Worm (Caenorhabditis elegans) whole organism, L1 larva: ENCODE measurements around the gene F47G3.4.
A peak's percentile ranks its signal among the peaks of the same experiment; 100 is the strongest.

Experiments used
- C04F5.9 ChIP-seq: sonication (generic microtip); optimal IDR thresholded peaks from 2 replicates; lab custom pipeline; 2016; ENCODE audit warnings: missing genetic modification characterization, missing compliant biosample characterization
- F16B12.6 ChIP-seq: fragments of 150-350 bp; optimal IDR thresholded peaks from 2 replicates; lab custom pipeline; 2014; ENCODE audit warnings: missing biosample characterization, missing genetic modification characterization
- Y116A8C.19 ChIP-seq: sonication (generic microtip); optimal IDR thresholded peaks from 2 replicates; lab custom pipeline; 2016; ENCODE audit warnings: missing compliant biosample characterization, missing genetic modification characterization, borderline replicate concordance
- alr-1 ChIP-seq: fragments of 200-800 bp; sonication (Bioruptor generic); optimal IDR thresholded peaks from 2 replicates; lab custom pipeline; 2018; ENCODE audit warnings: borderline replicate concordance, mild to moderate bottlenecking, missing genetic modification characterization, missing compliant biosample characterization
- ama-1 ChIP-seq: fragments of 150-350 bp; optimal IDR thresholded peaks from 2 replicates; lab custom pipeline; 2014
- blmp-1 ChIP-seq: fragments of 150-350 bp; optimal IDR thresholded peaks from 2 replicates; lab custom pipeline; 2014; ENCODE audit warnings: missing biosample characterization, missing genetic modification characterization
- ceh-90 ChIP-seq: sonication (generic microtip); optimal IDR thresholded peaks from 2 replicates; lab custom pipeline; 2016; ENCODE audit warnings: missing genetic modification characterization, missing compliant biosample characterization
- efl-1 ChIP-seq, 4 experiments: fragments of 150-350 bp; optimal IDR thresholded peaks in 3 of 4; peaks in 1 of 4; 1 replicate in 1 of 4; 2 replicates in 3 of 4; lab custom pipeline; 2014; ENCODE audit warnings: missing biosample characterization in 2 of 4, missing genetic modification characterization in 2 of 4, missing genetic modification reagents in 2 of 4
- egl-13 ChIP-seq: sonication (generic microtip); optimal IDR thresholded peaks from 2 replicates; lab custom pipeline; 2016; ENCODE audit warnings: missing genotype, missing genetic modification reagents, missing genetic modification characterization, missing compliant biosample characterization
- egl-27 ChIP-seq, 2 experiments: fragments of 150-350 bp in 1 of 2; sonication (generic microtip); optimal IDR thresholded peaks; 3 replicates each; lab custom pipeline; 2017 to 2018; ENCODE audit warnings: missing biosample characterization in 2 of 2, missing genetic modification characterization in 2 of 2, missing genetic modification reagents in 2 of 2
- elt-2 ChIP-seq: sonication (generic microtip); optimal IDR thresholded peaks from 2 replicates; lab custom pipeline; 2016; ENCODE audit warnings: missing genetic modification characterization, mild to moderate bottlenecking, inconsistent platforms, missing compliant biosample characterization, missing genetic modification reagents
- elt-3 ChIP-seq, 6 experiments: fragments of 150-350 bp in 1 of 6; sonication (generic microtip); optimal IDR thresholded peaks; 2 replicates each; lab custom pipeline; 2017 to 2018; ENCODE audit warnings: missing biosample characterization in 6 of 6, missing genetic modification characterization in 6 of 6, inconsistent platforms in 1 of 6
- fkh-10 ChIP-seq: sonication (generic microtip); optimal IDR thresholded peaks from 2 replicates; lab custom pipeline; 2017; ENCODE audit warnings: missing biosample characterization, missing genetic modification reagents, missing genetic modification characterization
- fkh-8 ChIP-seq: sonication (generic microtip); optimal IDR thresholded peaks from 2 replicates; lab custom pipeline; 2016; ENCODE audit warnings: mild to moderate bottlenecking, missing genetic modification characterization, missing compliant biosample characterization
- fos-1 ChIP-seq: fragments of 150-350 bp; optimal IDR thresholded peaks from 2 replicates; lab custom pipeline; 2014; ENCODE audit warnings: missing biosample characterization, missing genetic modification characterization
- grh-1 ChIP-seq: fragments of 200-800 bp; sonication (Bioruptor generic); IDR thresholded peaks from 2 replicates; pipeline ENCODE4 v1.3.6; 2022; ENCODE audit warnings: missing genetic modification reagents, missing genetic modification characterization, missing compliant biosample characterization
- hpl-2 ChIP-seq: fragments of 150-350 bp; optimal IDR thresholded peaks from 2 replicates; lab custom pipeline; 2014; ENCODE audit warnings: missing biosample characterization, missing genetic modification reagents, missing genetic modification characterization
- isw-1 ChIP-seq: fragments of 200-800 bp; sonication (Bioruptor generic); IDR thresholded peaks from 2 replicates; pipeline ENCODE4 v1.3.6; 2022; ENCODE audit warnings: missing genetic modification characterization, missing compliant biosample characterization
- jun-1 ChIP-seq: fragments of 150-350 bp; optimal IDR thresholded peaks from 2 replicates; lab custom pipeline; 2014; ENCODE audit warnings: missing biosample characterization, missing genetic modification reagents, missing genetic modification characterization
- lin-13 ChIP-seq: fragments of 150-350 bp; optimal IDR thresholded peaks from 2 replicates; lab custom pipeline; 2014; ENCODE audit warnings: missing biosample characterization, missing genetic modification reagents, missing genetic modification characterization
- lin-14 ChIP-seq: fragments of 200-800 bp; sonication (Bioruptor generic); optimal IDR thresholded peaks from 2 replicates; lab custom pipeline; 2018; ENCODE audit warnings: mild to moderate bottlenecking, missing genetic modification characterization, moderate library complexity, missing compliant biosample characterization
- lin-35 ChIP-seq, 2 experiments: fragments of 150-350 bp; optimal IDR thresholded peaks; 2 replicates each; lab custom pipeline; 2014; ENCODE audit warnings: missing biosample characterization in 2 of 2, missing genetic modification characterization in 2 of 2, missing genetic modification reagents in 2 of 2
- lin-39 ChIP-seq: fragments of 150-350 bp; optimal IDR thresholded peaks from 2 replicates; lab custom pipeline; 2014; ENCODE audit warnings: missing biosample characterization, missing genetic modification reagents, missing genetic modification characterization
- lir-3 ChIP-seq: sonication (generic microtip); optimal IDR thresholded peaks from 2 replicates; lab custom pipeline; 2016; ENCODE audit warnings: mild to moderate bottlenecking, missing genetic modification characterization, moderate library complexity, missing compliant biosample characterization; ENCODE audit not compliant: poor library complexity
- lsy-2 ChIP-seq, 2 experiments: fragments of 150-350 bp; optimal IDR thresholded peaks; 2 replicates each; lab custom pipeline; 2014; ENCODE audit warnings: missing biosample characterization in 2 of 2, missing genetic modification characterization in 2 of 2
- mdl-1 ChIP-seq, 2 experiments: fragments of 150-350 bp; optimal IDR thresholded peaks; 2 replicates each; lab custom pipeline; 2014 to 2017; ENCODE audit warnings: missing biosample characterization in 2 of 2, missing genetic modification characterization in 2 of 2, inconsistent platforms in 1 of 2
- mep-1 ChIP-seq: fragments of 150-350 bp; optimal IDR thresholded peaks from 2 replicates; lab custom pipeline; 2014; ENCODE audit warnings: missing biosample characterization, missing genetic modification characterization
- nhr-19 ChIP-seq: fragments of 200-800 bp; sonication (Bioruptor generic); conservative IDR thresholded peaks from 2 replicates; pipeline ENCODE4 v1.3.6; 2022; ENCODE audit warnings: missing genetic modification characterization, missing compliant biosample characterization
- nhr-20 ChIP-seq: sonication (generic microtip); optimal IDR thresholded peaks from 2 replicates; lab custom pipeline; 2016; ENCODE audit warnings: mild to moderate bottlenecking, missing genetic modification characterization, missing compliant biosample characterization
- nhr-47 ChIP-seq: sonication (generic microtip); optimal IDR thresholded peaks from 2 replicates; lab custom pipeline; 2016; ENCODE audit warnings: mild to moderate bottlenecking, missing genetic modification characterization, moderate library complexity, missing compliant biosample characterization
- nhr-71 ChIP-seq: sonication (generic microtip); optimal IDR thresholded peaks from 2 replicates; lab custom pipeline; 2016; ENCODE audit warnings: mild to moderate bottlenecking, missing genetic modification characterization, moderate library complexity, missing compliant biosample characterization
- nhr-77 ChIP-seq: fragments of 150-350 bp; optimal IDR thresholded peaks from 2 replicates; lab custom pipeline; 2014; ENCODE audit warnings: missing biosample characterization, missing genetic modification characterization
- nhr-85 ChIP-seq: sonication (generic microtip); peaks from one replicate; lab custom pipeline; 2016; ENCODE audit warnings: missing genetic modification characterization, inconsistent platforms, missing compliant biosample characterization
- nhr-90 ChIP-seq: sonication (generic microtip); optimal IDR thresholded peaks from 2 replicates; lab custom pipeline; 2016; ENCODE audit warnings: mild to moderate bottlenecking, missing genetic modification characterization, missing compliant biosample characterization; ENCODE audit not compliant: poor library complexity
- pag-3 ChIP-seq: sonication (generic microtip); optimal IDR thresholded peaks from 2 replicates; lab custom pipeline; 2017; ENCODE audit warnings: missing genetic modification characterization, mild to moderate bottlenecking, missing compliant biosample characterization, antibody characterized with exemption, borderline replicate concordance; ENCODE audit not compliant: insufficient read depth
- rnt-1 ChIP-seq: sonication (generic microtip); optimal IDR thresholded peaks from 2 replicates; lab custom pipeline; 2016; ENCODE audit warnings: mild to moderate bottlenecking, missing genetic modification characterization, moderate library complexity, missing compliant biosample characterization
- skn-1 ChIP-seq: fragments of 150-350 bp; optimal IDR thresholded peaks from 2 replicates; lab custom pipeline; 2014; ENCODE audit warnings: missing biosample characterization, missing genetic modification characterization
- snpc-4 ChIP-seq: fragments of 150-350 bp; optimal IDR thresholded peaks from 2 replicates; lab custom pipeline; 2014; ENCODE audit warnings: missing biosample characterization, missing genetic modification characterization
- snu-23 ChIP-seq: sonication (generic microtip); optimal IDR thresholded peaks from 2 replicates; lab custom pipeline; 2016; ENCODE audit warnings: missing genetic modification characterization, missing compliant biosample characterization
- sox-4 ChIP-seq: sonication (generic microtip); optimal IDR thresholded peaks from 2 replicates; lab custom pipeline; 2016; ENCODE audit warnings: missing genetic modification characterization, missing compliant biosample characterization
- tbx-2 ChIP-seq: sonication (generic microtip); optimal IDR thresholded peaks from 2 replicates; lab custom pipeline; 2016; ENCODE audit warnings: missing genetic modification characterization, missing compliant biosample characterization
- tlp-1 ChIP-seq: fragments of 150-350 bp; optimal IDR thresholded peaks from 2 replicates; lab custom pipeline; 2014; ENCODE audit warnings: missing biosample characterization, missing genetic modification characterization
- unc-130 ChIP-seq: fragments of 150-350 bp; optimal IDR thresholded peaks from 2 replicates; lab custom pipeline; 2017; ENCODE audit warnings: missing biosample characterization, missing genetic modification characterization, inconsistent platforms
- unc-30 ChIP-seq: sonication (generic microtip); optimal IDR thresholded peaks from 2 replicates; lab custom pipeline; 2017; ENCODE audit warnings: missing biosample characterization, missing genetic modification characterization
- unc-62 ChIP-seq: fragments of 150-350 bp; optimal IDR thresholded peaks from 2 replicates; lab custom pipeline; 2014; ENCODE audit warnings: missing biosample characterization, missing genetic modification reagents, missing genetic modification characterization
- xbp-1 ChIP-seq: sonication (generic microtip); optimal IDR thresholded peaks from 2 replicates; lab custom pipeline; 2016; ENCODE audit warnings: missing genetic modification characterization, missing compliant biosample characterization
- zag-1 ChIP-seq: fragments of 150-350 bp; optimal IDR thresholded peaks from 2 replicates; lab custom pipeline; 2014; ENCODE audit warnings: missing biosample characterization, missing genetic modification characterization
- ztf-11 ChIP-seq, 2 experiments: sonication (generic microtip); optimal IDR thresholded peaks; 2 replicates each; lab custom pipeline; 2016 to 2017; ENCODE audit warnings: missing genetic modification characterization in 2 of 2, missing biosample characterization in 1 of 2, missing compliant biosample characterization in 1 of 2

Gene F47G3.4

ce11 chrX:2365890-2366289 is 15.5 kb upstream of the F47G3.4 start, which contains the start of gene T24D8.6:
TSS of gene T24D8.6 (minus strand) at chrX:2365990.
- TF ChIP-seq efl-1 (optimal IDR thresholded peaks at IDR 0.05; lab: Kevin White, UChicago) = no peak
- no peak for TF ChIP-seq efl-1 (GFP tag; optimal IDR thresholded peaks at IDR 0.05 in 1 of 2; lab: Kevin White, UChicago)
- no peak for TF ChIP-seq hpl-2 (GFP tag; lab: Kevin White, UChicago)

DNA sequence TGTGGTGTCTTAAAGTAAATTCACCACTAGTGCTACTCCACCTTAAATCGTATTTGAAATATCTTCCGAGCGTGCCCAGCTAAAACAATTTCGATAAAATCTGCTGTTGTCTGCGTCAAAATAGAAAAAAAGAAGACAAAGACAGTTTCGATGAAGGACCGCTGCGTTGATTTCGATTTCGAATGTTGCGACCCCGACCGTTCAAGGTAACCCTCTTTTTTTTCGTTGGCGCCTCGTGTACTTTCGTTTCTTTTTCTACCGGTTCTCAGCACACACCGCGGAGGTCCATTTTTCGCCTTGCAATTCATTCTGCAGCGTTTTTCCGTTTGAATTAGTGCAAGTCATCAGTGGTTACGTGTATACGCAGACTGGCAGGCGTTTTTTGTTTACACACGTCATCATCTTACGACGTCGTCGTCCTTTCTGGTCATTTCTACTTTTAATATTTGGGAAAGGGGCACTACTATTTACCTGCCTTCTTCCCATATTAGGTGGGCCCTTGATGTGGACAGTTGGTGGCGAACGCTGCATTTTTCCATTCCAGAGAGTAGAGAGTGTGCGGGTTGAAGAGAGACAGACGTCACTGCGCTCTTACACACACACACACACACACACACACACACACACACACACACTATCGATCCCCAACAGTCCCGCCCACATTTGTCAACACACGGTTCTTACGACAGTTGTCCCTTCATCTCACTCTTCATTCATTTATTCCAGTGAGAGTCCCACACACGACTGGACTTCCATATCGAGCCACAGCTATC is 13.2 kb upstream of the F47G3.4 start:
- TF ChIP-seq Y116A8C.19 (tag; lab: Kevin White, UChicago) (no peak), nhr-19 (GFP tag; lab: Robert Waterston, UW) (no peak), snu-23 (GFP tag; lab: Kevin White, UChicago) (peak; percentile 34), elt-3 (tag; optimal IDR thresholded peaks at IDR 0.05; lab: Kevin White, UChicago) (peak in 2 of 6 experiments; percentile 28 to 38), ama-1 (lab: Kevin White, UChicago) (no peak), nhr-90 (tag; lab: Kevin White, UChicago) (peak; percentile 24), rnt-1 (no peak), elt-2 (tag; lab: Kevin White, UChicago) (no peak), egl-13 (tag; lab: Kevin White, UChicago) (no peak), tbx-2 (peak; percentile 35), pag-3 (tag; lab: Kevin White, UChicago) (no peak), lin-13 (GFP tag; lab: Kevin White, UChicago) (no peak), fkh-10 (GFP tag; lab: Kevin White, UChicago) (no peak), mep-1 (tag; lab: Kevin White, UChicago) (no peak), sox-4 (tag; lab: Kevin White, UChicago) (no peak), ceh-90 (tag; lab: Kevin White, UChicago) (no peak), snpc-4 (no peak), lin-39 (tag; lab: Kevin White, UChicago) (no peak), efl-1 (optimal IDR thresholded peaks at IDR 0.05; lab: Kevin White, UChicago) (no peak), efl-1 (GFP tag; optimal IDR thresholded peaks at IDR 0.05 in 1 of 2; lab: Kevin White, UChicago) (no peak), jun-1 (tag; lab: Kevin White, UChicago) (peak; percentile 15), grh-1 (peak; percentile 69), unc-30 (tag; lab: Kevin White, UChicago) (no peak), tlp-1 (tag; lab: Kevin White, UChicago) (no peak), fos-1 (peak; percentile 3), lin-35 (GFP tag; optimal IDR thresholded peaks at IDR 0.05; lab: Kevin White, UChicago) (peak in 1 of 2 experiments; percentile 21), fkh-8 (tag; lab: Kevin White, UChicago) (no peak), lin-14 (GFP tag; lab: Kevin White, UChicago) (peak; percentile 82), blmp-1 (tag; lab: Kevin White, UChicago) (peak; percentile 93), nhr-77 (no peak), zag-1 (tag; lab: Kevin White, UChicago) (no peak), nhr-47 (tag; lab: Kevin White, UChicago) (peak; percentile 13), skn-1 (tag; lab: Kevin White, UChicago) (peak; percentile 12), unc-130 (tag; lab: Kevin White, UChicago) (peak; percentile 14), nhr-85 (peak; percentile 96), nhr-20 (tag; lab: Kevin White, UChicago) (peak; percentile 37), hpl-2 (GFP tag; lab: Kevin White, UChicago) (no peak), isw-1 (GFP tag; lab: Robert Waterston, UW) (no peak), lsy-2 (tag; optimal IDR thresholded peaks at IDR 0.05; lab: Kevin White, UChicago) (peak in 1 of 2 experiments; percentile 8), F16B12.6 (tag; lab: Kevin White, UChicago) (no peak), lir-3 (tag; lab: Kevin White, UChicago) (no peak), xbp-1 (tag; lab: Kevin White, UChicago) (no peak), ztf-11 (tag; optimal IDR thresholded peaks at IDR 0.05; lab: Kevin White, UChicago) (no peak), unc-62 (GFP tag; lab: Kevin White, UChicago) (no peak), mdl-1 (tag; optimal IDR thresholded peaks at IDR 0.05; lab: Kevin White, UChicago) (peak in 1 of 2 experiments; percentile 6), egl-27 (tag; optimal IDR thresholded peaks at IDR 0.05; lab: Kevin White, UChicago) (no peak), C04F5.9 (no peak), nhr-71 (peak; percentile 52), alr-1 (no peak)
